Worm (Caenorhabditis elegans) whole organism, mixed stage, embryonic: ENCODE results near the gene C03B1.17.
A peak's percentile ranks its signal among the peaks of the same experiment; 100 is the strongest.

Experiments
- M03D4.4 ChIP-seq: sonication (generic microtip); optimal IDR thresholded peaks from 2 replicates; lab custom pipeline; 2017; ENCODE audit warnings: mild to moderate bottlenecking, missing genetic modification characterization, missing compliant biosample characterization
- bed-3 ChIP-seq: fragments of 200-800 bp; sonication (Bioruptor generic); optimal IDR thresholded peaks from 3 replicates; lab custom pipeline; 2018; ENCODE audit warnings: mild to moderate bottlenecking, missing genetic modification characterization, moderate library complexity, missing compliant biosample characterization
- blmp-1 ChIP-seq: fragments of 150-350 bp; optimal IDR thresholded peaks from 2 replicates; lab custom pipeline; 2014; ENCODE audit warnings: missing biosample characterization, missing genetic modification characterization
- ceh-39 ChIP-seq: fragments of 150-350 bp; optimal IDR thresholded peaks from 2 replicates; lab custom pipeline; 2014; ENCODE audit warnings: missing biosample characterization, missing genetic modification characterization
- ceh-43 ChIP-seq: fragments of 200-800 bp; sonication (Bioruptor generic); optimal IDR thresholded peaks from 2 replicates; lab custom pipeline; 2018; ENCODE audit warnings: mild to moderate bottlenecking, missing genetic modification characterization, moderate library complexity, missing compliant biosample characterization
- ces-1 ChIP-seq: fragments of 150-350 bp; optimal IDR thresholded peaks from 2 replicates; lab custom pipeline; 2014; ENCODE audit warnings: missing biosample characterization, missing genetic modification reagents, missing genetic modification characterization
- cnd-1 ChIP-seq: fragments of 200-800 bp; sonication (Bioruptor generic); optimal IDR thresholded peaks from 2 replicates; lab custom pipeline; 2018; ENCODE audit warnings: mild to moderate bottlenecking, missing genetic modification characterization, missing compliant biosample characterization
- elt-3 ChIP-seq: fragments of 150-350 bp; optimal IDR thresholded peaks from 2 replicates; lab custom pipeline; 2014; ENCODE audit warnings: missing biosample characterization, missing genetic modification characterization
- ham-2 ChIP-seq: fragments of 200-800 bp; sonication (Bioruptor generic); optimal IDR thresholded peaks from 2 replicates; lab custom pipeline; 2018; ENCODE audit warnings: mild to moderate bottlenecking, missing genetic modification characterization, missing compliant biosample characterization
- hlh-1 ChIP-seq: fragments of 150-350 bp; optimal IDR thresholded peaks from 2 replicates; lab custom pipeline; 2014; ENCODE audit warnings: missing biosample characterization, missing genetic modification reagents, missing genetic modification characterization
- lsy-2 ChIP-seq: fragments of 150-350 bp; optimal IDR thresholded peaks from 2 replicates; lab custom pipeline; 2014; ENCODE audit warnings: missing biosample characterization, missing genetic modification characterization
- mab-5 ChIP-seq: fragments of 150-350 bp; optimal IDR thresholded peaks from 2 replicates; lab custom pipeline; 2014; ENCODE audit warnings: missing biosample characterization, missing genetic modification characterization
- mep-1 ChIP-seq: fragments of 150-350 bp; optimal IDR thresholded peaks from 2 replicates; lab custom pipeline; 2017; ENCODE audit warnings: missing biosample characterization, missing genetic modification reagents, missing genetic modification characterization, inconsistent platforms
- mls-2 ChIP-seq: sonication (generic microtip); optimal IDR thresholded peaks from 2 replicates; lab custom pipeline; 2016; ENCODE audit warnings: mild to moderate bottlenecking, missing genetic modification characterization, moderate library complexity, missing compliant biosample characterization
- nhr-12 ChIP-seq: fragments of 150-350 bp; optimal IDR thresholded peaks from 2 replicates; lab custom pipeline; 2014; ENCODE audit warnings: missing biosample characterization, missing genetic modification characterization
- nhr-237 ChIP-seq: fragments of 150-350 bp; optimal IDR thresholded peaks from 2 replicates; lab custom pipeline; 2014; ENCODE audit warnings: missing biosample characterization, missing genetic modification characterization
- nhr-76 ChIP-seq: sonication (generic microtip); optimal IDR thresholded peaks from 2 replicates; lab custom pipeline; 2017; ENCODE audit warnings: missing biosample characterization, missing genetic modification characterization
- sem-2 ChIP-seq: fragments of 200-800 bp; sonication (Bioruptor generic); optimal IDR thresholded peaks from 2 replicates; lab custom pipeline; 2018; ENCODE audit warnings: mild to moderate bottlenecking, missing genetic modification characterization, missing compliant biosample characterization
- snpc-4 ChIP-seq: fragments of 150-350 bp; optimal IDR thresholded peaks from 2 replicates; lab custom pipeline; 2014; ENCODE audit warnings: missing biosample characterization, missing genetic modification characterization
- tbx-8 ChIP-seq: fragments of 200-800 bp; sonication (Bioruptor generic); optimal IDR thresholded peaks from 2 replicates; lab custom pipeline; 2018; ENCODE audit warnings: mild to moderate bottlenecking, missing genetic modification characterization, moderate library complexity, missing compliant biosample characterization
- unc-39 ChIP-seq: fragments of 150-350 bp; optimal IDR thresholded peaks from 2 replicates; lab custom pipeline; 2014; ENCODE audit warnings: missing biosample characterization, missing genetic modification characterization
- unc-62 ChIP-seq: fragments of 150-350 bp; optimal IDR thresholded peaks from 2 replicates; lab custom pipeline; 2014; ENCODE audit warnings: missing biosample characterization, missing genetic modification reagents, missing genetic modification characterization
- zip-8 ChIP-seq: fragments of 150-350 bp; optimal IDR thresholded peaks from 2 replicates; lab custom pipeline; 2014; ENCODE audit warnings: missing biosample characterization, missing genetic modification characterization

The C03B1.17 gene

DNA sequence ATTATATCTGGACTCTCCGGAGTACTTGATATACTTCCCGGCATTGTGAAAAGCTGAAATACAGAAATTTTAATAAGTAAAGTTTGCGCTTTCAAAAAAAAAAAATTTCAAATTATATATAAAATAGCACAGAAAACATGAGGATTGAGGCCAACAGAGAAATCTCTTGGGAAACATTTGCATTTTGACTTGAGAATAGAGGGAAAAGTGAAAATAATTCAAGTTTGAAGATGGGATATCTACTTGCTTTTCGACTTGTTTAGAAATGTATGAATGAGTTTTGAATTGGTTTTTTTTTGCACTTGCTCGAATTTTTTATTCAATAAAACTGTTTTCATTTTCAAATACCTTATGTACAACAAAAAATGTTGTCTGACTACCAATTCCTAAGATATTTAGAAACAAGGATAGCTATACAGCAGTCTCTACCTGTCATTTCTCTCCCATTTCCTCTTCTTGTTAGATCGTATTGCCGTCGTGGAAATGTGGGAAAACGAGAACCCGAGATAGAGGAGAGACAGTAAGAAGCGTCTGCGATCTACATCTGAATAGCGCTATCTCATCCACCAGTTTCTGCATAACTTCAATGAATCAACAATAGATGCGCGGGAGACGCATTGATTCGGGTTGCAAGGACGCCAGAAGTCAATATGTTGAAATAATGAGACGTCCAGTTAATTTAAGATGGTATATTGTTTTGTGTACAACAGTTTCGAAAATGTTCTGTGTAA is 43.1 kb downstream of the C03B1.17 start, which contains the start of gene T22E5.6:
Gene T22E5.6 (minus strand): TSS at position 51 of the 731 bp plus-strand sequence.
- TF ChIP-seq ceh-43 (no peak), ham-2 (GFP tag; lab: Kevin White, UChicago) (peak; percentile 7)

DNA sequence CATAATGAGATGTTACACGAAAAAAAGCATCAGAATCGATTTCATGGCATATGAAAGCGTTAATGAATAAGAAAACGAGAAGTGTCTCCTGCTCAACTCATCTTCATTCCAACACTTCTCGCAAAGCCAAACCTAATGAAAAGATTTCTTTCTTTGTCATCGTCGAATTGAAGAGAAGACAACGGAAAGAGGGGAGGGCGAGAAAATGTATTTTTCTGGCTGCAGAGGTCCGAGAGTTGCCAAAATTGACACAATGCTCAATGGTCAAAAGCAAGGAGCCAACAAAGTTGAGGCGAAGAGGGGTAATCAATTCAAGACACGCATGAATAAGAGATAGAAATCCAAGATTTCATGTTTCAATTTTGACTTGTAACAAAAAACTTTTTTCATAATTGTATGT is 45.7 kb downstream of the C03B1.17 start:
- TF ChIP-seq ces-1 (GFP tag; lab: Kevin White, UChicago) (peak; percentile 71), unc-39 (tag; lab: Kevin White, UChicago) (no peak), mls-2 (tag; lab: Kevin White, UChicago) (no peak)

- TF ChIP-seq unc-62 (GFP tag; lab: Kevin White, UChicago) = no peak
- no peak for TF ChIP-seq hlh-1
- no peak for TF ChIP-seq nhr-76
- TF ChIP-seq lsy-2 (tag; lab: Kevin White, UChicago) = no peak
- no peak for TF ChIP-seq cnd-1 (tag; lab: Kevin White, UChicago)
- no peak for TF ChIP-seq ceh-39
- TF ChIP-seq sem-2 (GFP tag; lab: Kevin White, UChicago) = no peak
- no peak for TF ChIP-seq snpc-4 (tag; lab: Kevin White, UChicago)
- TF ChIP-seq tbx-8 (GFP tag; lab: Kevin White, UChicago) = no peak
- no peak for TF ChIP-seq bed-3 (GFP tag; lab: Kevin White, UChicago)
- TF ChIP-seq zip-8 (tag; lab: Kevin White, UChicago) = no peak
- TF ChIP-seq mab-5 (tag; lab: Kevin White, UChicago) = no peak
- TF ChIP-seq nhr-237 (tag; lab: Kevin White, UChicago) = no peak
- TF ChIP-seq mls-2 (tag; lab: Kevin White, UChicago) = no peak
- TF ChIP-seq elt-3 = no peak
- TF ChIP-seq nhr-12 (tag; lab: Kevin White, UChicago) = no peak
- TF ChIP-seq ces-1 (GFP tag; lab: Kevin White, UChicago) = no peak
- TF ChIP-seq blmp-1 = no peak
- no peak for TF ChIP-seq mep-1 (tag; lab: Kevin White, UChicago)
- no peak for TF ChIP-seq M03D4.4
Measured at ce11 chrX:6420681-6421080, 47.2 kb downstream of the C03B1.17 start, which contains the start of gene K10C2.12. TSS of gene K10C2.12 (minus strand) at chrX:6420781.
